Fruit fly (Drosophila melanogaster) whole organism, prepupa: Measurements from ENCODE around the gene Ask1.

Experiments
- CG10669 ChIP-seq: fragments of 200-800 bp; sonication (Bioruptor generic); optimal IDR thresholded peaks from 3 replicates; lab custom pipeline; 2018; ENCODE audit warnings: missing biosample characterization, mild to moderate bottlenecking, missing genetic modification characterization, moderate library complexity
- CG11294 ChIP-seq: fragments of 200-800 bp; sonication (Bioruptor generic); IDR thresholded peaks from 2 replicates; pipeline ENCODE4 v1.3.6; 2022; ENCODE audit warnings: missing biosample characterization, missing genetic modification characterization
- CG11762 ChIP-seq: fragments of 200-800 bp; sonication (Bioruptor generic); optimal IDR thresholded peaks from 3 replicates; lab custom pipeline; 2016; ENCODE audit warnings: missing biosample characterization, missing genetic modification characterization; ENCODE audit not compliant: insufficient read depth
- CG11902 ChIP-seq: fragments of 200-800 bp; sonication (Bioruptor generic); optimal IDR thresholded peaks from 3 replicates; lab custom pipeline; 2016; ENCODE audit warnings: missing biosample characterization, missing genetic modification characterization
- CG15336 ChIP-seq: fragments of 200-800 bp; sonication (Bioruptor generic); IDR thresholded peaks from 2 replicates; pipeline ENCODE4 v1.3.6; 2022; ENCODE audit warnings: missing biosample characterization, missing genetic modification characterization
- CG1621 ChIP-seq: fragments of 200-800 bp; sonication (Bioruptor generic); optimal IDR thresholded peaks from 3 replicates; lab custom pipeline; 2018; ENCODE audit warnings: missing biosample characterization, mild to moderate bottlenecking, missing genetic modification characterization
- CG16779 ChIP-seq: fragments of 200-800 bp; sonication (Bioruptor generic); optimal IDR thresholded peaks from 3 replicates; lab custom pipeline; 2017; ENCODE audit warnings: missing biosample characterization, mild to moderate bottlenecking, missing genetic modification characterization
- CG31627 ChIP-seq: fragments of 200-800 bp; sonication (Bioruptor generic); optimal IDR thresholded peaks from 3 replicates; lab custom pipeline; 2016; ENCODE audit warnings: missing biosample characterization, missing genetic modification characterization
- CG32006 ChIP-seq: fragments of 200-800 bp; sonication (Bioruptor generic); optimal IDR thresholded peaks from 3 replicates; lab custom pipeline; 2017; ENCODE audit warnings: missing biosample characterization, mild to moderate bottlenecking, missing genetic modification characterization
- CG34406 ChIP-seq: fragments of 200-800 bp; sonication (Bioruptor generic); optimal IDR thresholded peaks from 3 replicates; lab custom pipeline; 2016; ENCODE audit warnings: missing biosample characterization, missing genetic modification characterization
- CG3919 ChIP-seq: fragments of 200-800 bp; sonication (Bioruptor generic); optimal IDR thresholded peaks from 3 replicates; lab custom pipeline; 2016; ENCODE audit warnings: missing biosample characterization, missing genetic modification characterization
- CG4318 ChIP-seq: fragments of 200-800 bp; sonication (Bioruptor generic); optimal IDR thresholded peaks from 3 replicates; lab custom pipeline; 2017; ENCODE audit warnings: missing biosample characterization, mild to moderate bottlenecking, missing genetic modification characterization
- CG6276 ChIP-seq: fragments of 200-800 bp; sonication (Bioruptor generic); optimal IDR thresholded peaks from 2 replicates; lab custom pipeline; 2017; ENCODE audit warnings: missing biosample characterization, mild to moderate bottlenecking, missing genetic modification characterization
- CG6792 ChIP-seq: fragments of 200-800 bp; sonication (Bioruptor generic); optimal IDR thresholded peaks from 3 replicates; lab custom pipeline; 2016; ENCODE audit warnings: missing biosample characterization, missing genetic modification characterization
- CG6808 ChIP-seq: fragments of 200-800 bp; sonication (Bioruptor generic); optimal IDR thresholded peaks from 3 replicates; lab custom pipeline; 2017; ENCODE audit warnings: missing biosample characterization, missing genetic modification characterization, mild to moderate bottlenecking, moderate library complexity, missing genetic modification reagents
- CG6854 ChIP-seq: fragments of 200-800 bp; sonication (Bioruptor generic); optimal IDR thresholded peaks from 2 replicates; lab custom pipeline; 2017; ENCODE audit warnings: missing biosample characterization, mild to moderate bottlenecking, missing genetic modification characterization
- CG7368 ChIP-seq: fragments of 200-800 bp; sonication (Bioruptor generic); optimal IDR thresholded peaks from 3 replicates; lab custom pipeline; 2016; ENCODE audit warnings: missing biosample characterization, missing genetic modification characterization
- CG8119 ChIP-seq: fragments of 200-800 bp; sonication (Bioruptor generic); IDR thresholded peaks from 3 replicates; pipeline ENCODE4 v1.3.6; 2022; ENCODE audit warnings: missing biosample characterization, missing genetic modification characterization
- CG8319 ChIP-seq: fragments of 200-800 bp; sonication (Bioruptor generic); optimal IDR thresholded peaks from 3 replicates; lab custom pipeline; 2016; ENCODE audit warnings: missing biosample characterization, missing genetic modification characterization
- CG9139 ChIP-seq: fragments of 200-800 bp; sonication (Bioruptor generic); optimal IDR thresholded peaks from 3 replicates; lab custom pipeline; 2017; ENCODE audit warnings: missing biosample characterization, mild to moderate bottlenecking, missing genetic modification characterization
- Eip78C ChIP-seq: fragments of 200-800 bp; sonication (Bioruptor generic); peaks from one replicate; lab custom pipeline; 2016; ENCODE audit warnings: missing biosample characterization, missing genetic modification characterization
- Ets21C ChIP-seq: fragments of 200-800 bp; sonication (Bioruptor generic); optimal IDR thresholded peaks from 3 replicates; lab custom pipeline; 2016; ENCODE audit warnings: missing biosample characterization, missing genetic modification characterization
- Ets96B ChIP-seq: fragments of 200-800 bp; optimal IDR thresholded peaks from 2 replicates; lab custom pipeline; 2019; ENCODE audit warnings: missing biosample characterization, mild to moderate bottlenecking, missing genetic modification characterization, moderate library complexity
- Gug ChIP-seq: fragments of 200-800 bp; sonication (Bioruptor generic); IDR thresholded peaks from 2 replicates; pipeline ENCODE4 v1.3.6; 2022; ENCODE audit warnings: missing biosample characterization, missing genetic modification characterization
- Hr38 ChIP-seq: sonication (Bioruptor generic); optimal IDR thresholded peaks from 2 replicates; lab custom pipeline; 2016; ENCODE audit warnings: missing biosample characterization, missing genetic modification characterization
- Hr39 ChIP-seq: fragments of 200-800 bp; sonication (Bioruptor generic); optimal IDR thresholded peaks from 2 replicates; lab custom pipeline; 2016; ENCODE audit warnings: missing biosample characterization, missing genetic modification characterization
- Lpt ChIP-seq: fragments of 200-800 bp; sonication (Bioruptor generic); optimal IDR thresholded peaks from 3 replicates; lab custom pipeline; 2016; ENCODE audit warnings: missing biosample characterization, missing genetic modification characterization
- Met ChIP-seq: fragments of 200-800 bp; sonication (Bioruptor generic); optimal IDR thresholded peaks from 3 replicates; lab custom pipeline; 2016; ENCODE audit warnings: missing biosample characterization, missing genetic modification characterization
- OdsH ChIP-seq: fragments of 200-800 bp; sonication (Bioruptor generic); optimal IDR thresholded peaks from 3 replicates; lab custom pipeline; 2016; ENCODE audit warnings: missing biosample characterization, missing genetic modification characterization
- Smox ChIP-seq: fragments of 200-800 bp; sonication (Bioruptor generic); optimal IDR thresholded peaks from 3 replicates; lab custom pipeline; 2016; ENCODE audit warnings: missing biosample characterization, missing genetic modification characterization
- Sox102F ChIP-seq: fragments of 200-800 bp; sonication (Bioruptor generic); optimal IDR thresholded peaks from 2 replicates; lab custom pipeline; 2016; ENCODE audit warnings: missing biosample characterization, mild to moderate bottlenecking, missing genetic modification characterization
- Sox14 ChIP-seq: fragments of 200-800 bp; sonication (Bioruptor generic); optimal IDR thresholded peaks from 3 replicates; lab custom pipeline; 2016; ENCODE audit warnings: missing biosample characterization, missing genetic modification characterization
- Sox15 ChIP-seq: fragments of 200-800 bp; sonication (Bioruptor generic); optimal IDR thresholded peaks from 3 replicates; lab custom pipeline; 2016; ENCODE audit warnings: missing biosample characterization, missing genetic modification characterization
- achi ChIP-seq: fragments of 200-800 bp; sonication (Bioruptor generic); optimal IDR thresholded peaks from 3 replicates; lab custom pipeline; 2016; ENCODE audit warnings: missing biosample characterization, missing genetic modification characterization
- acj6 ChIP-seq: fragments of 200-800 bp; sonication (Bioruptor generic); optimal IDR thresholded peaks from 3 replicates; lab custom pipeline; 2016; ENCODE audit warnings: missing biosample characterization, missing genetic modification characterization
- cyc ChIP-seq: fragments of 200-800 bp; sonication (Bioruptor generic); optimal IDR thresholded peaks from 3 replicates; lab custom pipeline; 2016; ENCODE audit warnings: missing biosample characterization, missing genetic modification characterization
- dac ChIP-seq: fragments of 200-800 bp; sonication (Bioruptor generic); optimal IDR thresholded peaks from 2 replicates; lab custom pipeline; 2017; ENCODE audit warnings: missing biosample characterization, mild to moderate bottlenecking, missing genetic modification characterization
- dsx ChIP-seq: fragments of 200-800 bp; optimal IDR thresholded peaks from 3 replicates; lab custom pipeline; 2019; ENCODE audit warnings: missing biosample characterization, mild to moderate bottlenecking, missing genetic modification characterization, moderate library complexity; ENCODE audit not compliant: poor library complexity, severe bottlenecking
- esn ChIP-seq: fragments of 200-800 bp; sonication (Bioruptor generic); optimal IDR thresholded peaks from 2 replicates; lab custom pipeline; 2016; ENCODE audit warnings: missing biosample characterization, mild to moderate bottlenecking, missing genetic modification characterization, moderate library complexity
- fd59A ChIP-seq: fragments of 200-800 bp; sonication (Bioruptor generic); optimal IDR thresholded peaks from 2 replicates; lab custom pipeline; 2017; ENCODE audit warnings: missing biosample characterization, mild to moderate bottlenecking, missing genetic modification characterization, missing genetic modification reagents
- fd85E ChIP-seq: fragments of 200-800 bp; sonication (Bioruptor generic); optimal IDR thresholded peaks from 3 replicates; lab custom pipeline; 2016; ENCODE audit warnings: missing biosample characterization, missing genetic modification characterization
- lz ChIP-seq: fragments of 200-800 bp; sonication (Bioruptor generic); optimal IDR thresholded peaks from 3 replicates; lab custom pipeline; 2016; ENCODE audit warnings: missing biosample characterization, missing genetic modification characterization
- pdm3 ChIP-seq: fragments of 200-800 bp; sonication (Bioruptor generic); optimal IDR thresholded peaks from 3 replicates; lab custom pipeline; 2016; ENCODE audit warnings: missing biosample characterization, missing genetic modification characterization
- spab ChIP-seq: fragments of 200-800 bp; sonication (Bioruptor generic); optimal IDR thresholded peaks from 2 replicates; lab custom pipeline; 2017; ENCODE audit warnings: missing biosample characterization, mild to moderate bottlenecking, missing genetic modification characterization, missing genetic modification reagents
- ss ChIP-seq, 2 experiments: fragments of 200-800 bp; sonication (Bioruptor generic); optimal IDR thresholded peaks; 2 replicates in 1 of 2; 3 replicates in 1 of 2; lab custom pipeline; 2017 to 2018; ENCODE audit warnings: mild to moderate bottlenecking in 2 of 2, missing biosample characterization in 2 of 2, missing genetic modification characterization in 2 of 2, moderate library complexity in 1 of 2
- svp ChIP-seq: fragments of 200-800 bp; sonication (Bioruptor generic); peaks from one replicate; lab custom pipeline; 2016; ENCODE audit warnings: missing biosample characterization, missing genetic modification characterization

Gene Ask1

dm6 chr3R:19860996-19861719 lies 18.4 kb upstream of the Ask1 start, which contains the start of the genes Ire1 and Mrm2 (continued):
- TF ChIP-seq CG8119 = no peak; the same call in 2 of the 3 replicates
- no peak for TF ChIP-seq CG4318 (GFP tag; lab: Kevin White, UChicago)
- TF ChIP-seq CG15336 = peak; percentile 33; the same call in 1 of the 2 replicates
- TF ChIP-seq cyc = peak; percentile 87
- peak; percentile 68 for TF ChIP-seq Smox (GFP tag; lab: Kevin White, UChicago)
- TF ChIP-seq CG7368 (GFP tag; lab: Kevin White, UChicago) = peak; percentile 50
- TF ChIP-seq CG11294 (GFP tag; lab: Robert Waterston, UW) = peak; percentile 45; the same call in 1 of the 2 replicates
- peak; percentile 80 for TF ChIP-seq Sox15
- peak; percentile 71 for TF ChIP-seq CG6854 (GFP tag; lab: Kevin White, UChicago)
- TF ChIP-seq Met (GFP tag; lab: Kevin White, UChicago) = peak; percentile 72
- peak; percentile 50 for TF ChIP-seq dac
- TF ChIP-seq dsx = peak; percentile 51
- TF ChIP-seq CG11762 (GFP tag; lab: Kevin White, UChicago) = no peak
- peak; percentile 19 for TF ChIP-seq Sox102F

- peak; percentile 57 for TF ChIP-seq CG9139 (GFP tag; lab: Kevin White, UChicago)
- peak; percentile 79 for TF ChIP-seq acj6
- peak; percentile 63 for TF ChIP-seq fd59A (GFP tag; lab: Kevin White, UChicago)
- no peak for TF ChIP-seq svp (GFP tag; lab: Kevin White, UChicago)
- TF ChIP-seq Ets21C (GFP tag; lab: Kevin White, UChicago) = peak; percentile 77
- TF ChIP-seq CG11902 (GFP tag; lab: Kevin White, UChicago) = peak; percentile 75
- TF ChIP-seq Hr39 (GFP tag; lab: Kevin White, UChicago) = peak; percentile 89
- peak; percentile 86 for TF ChIP-seq achi
- no peak for TF ChIP-seq dac
- peak; percentile 74 for TF ChIP-seq CG34406 (GFP tag; lab: Kevin White, UChicago)
- TF ChIP-seq Sox102F = peak; percentile 83
- no peak for TF ChIP-seq CG6276
- peak; percentile 61 for TF ChIP-seq CG7368 (GFP tag; lab: Kevin White, UChicago)
- TF ChIP-seq Eip78C (GFP tag; lab: Kevin White, UChicago) = peak; percentile 92
- peak; percentile 74 for TF ChIP-seq CG8119
- peak; percentile 74 for TF ChIP-seq CG10669
- peak; percentile 85 for TF ChIP-seq pdm3 (GFP tag; lab: Kevin White, UChicago)
- peak; percentile 83 for TF ChIP-seq CG32006 (GFP tag; lab: Kevin White, UChicago)
- TF ChIP-seq esn (GFP tag; lab: Kevin White, UChicago) = peak; percentile 87
- TF ChIP-seq Hr38 = no peak
- peak; percentile 85 for TF ChIP-seq OdsH
- TF ChIP-seq CG15336 = peak; percentile 71
- TF ChIP-seq Gug (GFP tag; lab: Robert Waterston, UW) = peak; percentile 83
- TF ChIP-seq CG6792 (GFP tag; lab: Kevin White, UChicago) = peak; percentile 71
- TF ChIP-seq CG6808 (GFP tag; lab: Kevin White, UChicago) = peak; percentile 62
- peak; percentile 67 for TF ChIP-seq spab (GFP tag; lab: Kevin White, UChicago)
- peak; percentile 62 for TF ChIP-seq fd85E (GFP tag; lab: Kevin White, UChicago)
- TF ChIP-seq Lpt = peak; percentile 70
- peak; percentile 73 for TF ChIP-seq CG4318 (GFP tag; lab: Kevin White, UChicago)
- peak; percentile 90 for TF ChIP-seq CG31627 (GFP tag; lab: Kevin White, UChicago)
- TF ChIP-seq CG3919 (GFP tag; lab: Kevin White, UChicago) = peak; percentile 80
- TF ChIP-seq CG16779 (tag; lab: Kevin White, UChicago) = no peak
- TF ChIP-seq CG8319 = peak; percentile 71
- peak in 1 of 2 experiments; percentile 39 for TF ChIP-seq ss (GFP tag; optimal IDR thresholded peaks at IDR 0.05; lab: Kevin White, UChicago)
- TF ChIP-seq lz = peak; percentile 89
- TF ChIP-seq Smox (GFP tag; lab: Kevin White, UChicago) = peak; percentile 82
- TF ChIP-seq CG1621 (tag; lab: Kevin White, UChicago) = peak; percentile 26
- TF ChIP-seq Sox14 (GFP tag; lab: Kevin White, UChicago) = peak; percentile 74
- TF ChIP-seq CG11762 (GFP tag; lab: Kevin White, UChicago) = peak; percentile 81
- peak; percentile 67 for TF ChIP-seq Ets96B (tag; lab: Kevin White, UChicago)
These were observed 15.3 kb upstream of the Ask1 start, which contains the start of the genes CG4572 and CG4686 for dm6 chr3R:19863979-19864775. Gene CG4572 (minus strand): TSS chr3R:19864393. Gene CG4686 (plus strand): TSS chr3R:19864496.
